Fruit fly (Drosophila melanogaster): Measurements from ENCODE around the gene Dop1R2.

The Dop1R2 gene

DNA sequence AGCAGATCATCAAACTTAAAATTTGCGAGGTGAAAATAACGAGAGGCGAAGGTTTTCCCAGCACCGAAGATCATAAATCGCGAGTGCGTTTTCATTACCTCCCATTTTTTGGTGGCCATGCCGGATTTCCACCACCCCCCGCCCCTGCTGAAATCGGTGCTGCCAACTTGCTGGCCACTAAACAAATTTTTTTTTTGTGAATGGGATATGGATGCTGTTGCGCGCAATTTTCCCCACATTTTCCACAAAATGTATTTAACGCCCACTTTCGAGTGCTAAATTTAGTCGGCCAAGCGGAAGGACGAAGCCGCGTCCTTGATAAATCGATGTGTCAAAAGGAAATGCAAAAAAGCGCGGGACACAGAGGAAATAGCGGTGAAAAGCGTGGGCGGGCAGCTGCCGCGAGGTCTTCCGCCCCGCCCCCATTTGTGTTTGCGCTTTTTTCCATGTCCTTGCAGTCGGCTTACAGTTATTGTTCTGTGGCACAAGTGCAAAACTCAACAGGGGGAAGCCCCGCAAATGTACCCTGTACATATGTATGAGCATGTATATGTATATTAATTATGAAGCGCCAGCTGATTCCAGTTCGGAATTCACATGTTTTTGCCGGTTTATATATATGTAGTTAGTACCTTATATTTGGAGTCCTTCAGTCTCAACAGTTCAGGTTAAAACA is 67.5 kb downstream of the Dop1R2 start (continued):
- TF ChIP-seq CG11762 (GFP tag; optimal IDR thresholded peaks at IDR 0.05; ENCODE audit: insufficient read depth) (peak; percentile 7), CG8632 (GFP tag; optimal IDR thresholded peaks at IDR 0.05) (no peak), Ets21C (GFP tag; optimal IDR thresholded peaks at IDR 0.05) (no peak), fd59A (GFP tag; optimal IDR thresholded peaks at IDR 0.05) (no peak), CG31627 (GFP tag; optimal IDR thresholded peaks at IDR 0.05) (no peak), Sox15 (GFP tag; optimal IDR thresholded peaks at IDR 0.05) (no peak), spab (GFP tag; optimal IDR thresholded peaks at IDR 0.05) (no peak), Sox14 (GFP tag; optimal IDR thresholded peaks at IDR 0.05) (no peak), CG8319 (GFP tag; optimal IDR thresholded peaks at IDR 0.05) (no peak), CG10669 (GFP tag; optimal IDR thresholded peaks at IDR 0.05) (no peak), CG4318 (GFP tag; optimal IDR thresholded peaks at IDR 0.05) (no peak), CG15336 (GFP tag; IDR thresholded peaks at IDR 0.05) (no peak), eg (GFP tag; IDR thresholded peaks at IDR 0.05) (peak; percentile 40; the same call in 1 of the 3 replicates), Hr39 (GFP tag; optimal IDR thresholded peaks at IDR 0.05) (no peak)

DNA sequence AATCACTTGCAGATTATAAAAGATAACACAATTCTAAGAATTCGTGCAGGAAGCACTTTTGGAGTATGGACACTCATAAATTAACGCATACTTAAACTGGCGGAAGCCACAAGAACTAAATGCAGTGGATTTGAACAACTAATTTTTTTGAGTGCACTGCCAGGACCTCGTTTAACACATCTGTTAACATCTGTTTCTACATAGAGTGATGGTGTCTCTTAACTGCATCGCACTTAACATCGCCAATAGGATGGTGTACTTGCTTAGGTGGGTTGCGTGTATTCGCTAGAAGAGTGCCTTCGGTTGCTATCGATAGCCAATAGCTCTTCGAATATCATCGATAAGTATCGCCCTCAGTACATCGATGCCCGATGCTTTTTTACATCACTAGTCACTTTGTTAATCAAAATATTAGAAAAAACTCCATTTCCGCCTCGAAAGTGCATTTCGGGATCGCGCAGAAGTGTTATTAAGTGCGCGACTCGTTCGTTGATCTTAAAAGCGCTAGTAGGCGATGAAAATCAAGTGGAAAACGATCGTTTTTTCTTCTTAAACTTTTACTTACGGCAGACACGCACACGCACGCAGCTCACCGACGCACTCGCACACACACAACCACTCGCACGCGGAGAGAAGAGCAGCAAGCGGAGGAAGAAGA is 68.2 kb downstream of the Dop1R2 start, which contains the start of gene alph:
alph (plus strand) TSS at position 351 of the 658 bp plus-strand sequence.
- peak; percentile 54 for TF ChIP-seq acj6 (GFP tag; optimal IDR thresholded peaks at IDR 0.05)
- TF ChIP-seq CG4318 (GFP tag; optimal IDR thresholded peaks at IDR 0.05): no peak
- TF ChIP-seq CG11294 (GFP tag; IDR thresholded peaks at IDR 0.05): no peak
- no peak for TF ChIP-seq CG15336 (GFP tag; IDR thresholded peaks at IDR 0.05)
- peak; percentile 42 for TF ChIP-seq achi (GFP tag; optimal IDR thresholded peaks at IDR 0.05)
- peak; percentile 25 for TF ChIP-seq CG31627 (GFP tag; optimal IDR thresholded peaks at IDR 0.05)
- TF ChIP-seq CG8632 (GFP tag; optimal IDR thresholded peaks at IDR 0.05): no peak
- TF ChIP-seq Sox15 (GFP tag; optimal IDR thresholded peaks at IDR 0.05): no peak
- no peak for TF ChIP-seq CG6808 (GFP tag; optimal IDR thresholded peaks at IDR 0.05)
- TF ChIP-seq svp (GFP tag): peak; percentile 82
- TF ChIP-seq Lpt (GFP tag; optimal IDR thresholded peaks at IDR 0.05): peak; percentile 1
- peak; percentile 39 for TF ChIP-seq net (GFP tag; optimal IDR thresholded peaks at IDR 0.05)
- TF ChIP-seq Sox102F (GFP tag; optimal IDR thresholded peaks at IDR 0.05): peak; percentile 40
- TF ChIP-seq CG32006 (GFP tag; optimal IDR thresholded peaks at IDR 0.05): peak; percentile 25
- TF ChIP-seq CG6276 (GFP tag; optimal IDR thresholded peaks at IDR 0.05): no peak
- TF ChIP-seq CG6163 (GFP tag; IDR thresholded peaks at IDR 0.05): 0 out of 3 replicates have a peak, but pooled peaks have one; percentile 30
- TF ChIP-seq fd85E (GFP tag; optimal IDR thresholded peaks at IDR 0.05): no peak
- peak; percentile 66 for TF ChIP-seq pdm3 (GFP tag; optimal IDR thresholded peaks at IDR 0.05)
- TF ChIP-seq salr (GFP tag; optimal IDR thresholded peaks at IDR 0.05): no peak
- no peak for TF ChIP-seq CG6792 (GFP tag; optimal IDR thresholded peaks at IDR 0.05)
- TF ChIP-seq CG3919 (GFP tag; optimal IDR thresholded peaks at IDR 0.05): peak; percentile 45
- TF ChIP-seq eg (GFP tag; IDR thresholded peaks at IDR 0.05): peak; percentile 29; the same call in 2 of the 3 replicates
- TF ChIP-seq CG10669 (GFP tag; optimal IDR thresholded peaks at IDR 0.05): peak; percentile 49
- TF ChIP-seq Sox14 (GFP tag; optimal IDR thresholded peaks at IDR 0.05): peak; percentile 77
- peak; percentile 45 for TF ChIP-seq CG10631 (GFP tag; optimal IDR thresholded peaks at IDR 0.05)
- TF ChIP-seq Ets21C (GFP tag; optimal IDR thresholded peaks at IDR 0.05): no peak
- TF ChIP-seq vri (GFP tag; optimal IDR thresholded peaks at IDR 0.05): peak; percentile 14
- no peak for TF ChIP-seq Hr38 (GFP tag; optimal IDR thresholded peaks at IDR 0.05)
- peak; percentile 89 for TF ChIP-seq Eip78C (GFP tag)
- peak; percentile 8 for TF ChIP-seq dsx (GFP tag; optimal IDR thresholded peaks at IDR 0.05; ENCODE audit: poor library complexity, severe bottlenecking)
- TF ChIP-seq OdsH (GFP tag; optimal IDR thresholded peaks at IDR 0.05): peak; percentile 63
- TF ChIP-seq ss (GFP tag; optimal IDR thresholded peaks at IDR 0.05): peak in 1 of 2 experiments; percentile 13
- no peak for TF ChIP-seq Eip93F (GFP tag; optimal IDR thresholded peaks at IDR 0.05)
- no peak for TF ChIP-seq fkh (GFP tag; optimal IDR thresholded peaks at IDR 0.05)
- peak; percentile 51 for TF ChIP-seq lz (GFP tag; optimal IDR thresholded peaks at IDR 0.05)
- peak; percentile 45 for TF ChIP-seq Smox (GFP tag; optimal IDR thresholded peaks at IDR 0.05)
- peak; percentile 13 for TF ChIP-seq cyc (GFP tag; optimal IDR thresholded peaks at IDR 0.05)
- peak; percentile 45 for TF ChIP-seq Hr39 (GFP tag; optimal IDR thresholded peaks at IDR 0.05)
- peak; percentile 26 for TF ChIP-seq Eip75B (GFP tag; optimal IDR thresholded peaks at IDR 0.05)
- TF ChIP-seq dac (GFP tag; optimal IDR thresholded peaks at IDR 0.05): peak; percentile 11
- TF ChIP-seq fd59A (GFP tag; optimal IDR thresholded peaks at IDR 0.05): no peak
- TF ChIP-seq topi (GFP tag; optimal IDR thresholded peaks at IDR 0.05): peak; percentile 50
- TF ChIP-seq CG11902 (GFP tag; optimal IDR thresholded peaks at IDR 0.05): no peak
